Worm (Caenorhabditis elegans) whole organism, early embryonic: ENCODE results near the gene C37H5.14.

ENCODE experiments used
- hnd-1 ChIP-seq: sonication (generic microtip); optimal IDR thresholded peaks from 2 replicates; lab custom pipeline; 2016; ENCODE audit warnings: missing genetic modification characterization, missing compliant biosample characterization
- scrt-1 ChIP-seq: fragments of 200-800 bp; sonication (Bioruptor generic); IDR thresholded peaks from 2 replicates; pipeline ENCODE4 v1.3.6; 2022; ENCODE audit warnings: missing genetic modification characterization, missing compliant biosample characterization

Gene C37H5.14

DNA sequence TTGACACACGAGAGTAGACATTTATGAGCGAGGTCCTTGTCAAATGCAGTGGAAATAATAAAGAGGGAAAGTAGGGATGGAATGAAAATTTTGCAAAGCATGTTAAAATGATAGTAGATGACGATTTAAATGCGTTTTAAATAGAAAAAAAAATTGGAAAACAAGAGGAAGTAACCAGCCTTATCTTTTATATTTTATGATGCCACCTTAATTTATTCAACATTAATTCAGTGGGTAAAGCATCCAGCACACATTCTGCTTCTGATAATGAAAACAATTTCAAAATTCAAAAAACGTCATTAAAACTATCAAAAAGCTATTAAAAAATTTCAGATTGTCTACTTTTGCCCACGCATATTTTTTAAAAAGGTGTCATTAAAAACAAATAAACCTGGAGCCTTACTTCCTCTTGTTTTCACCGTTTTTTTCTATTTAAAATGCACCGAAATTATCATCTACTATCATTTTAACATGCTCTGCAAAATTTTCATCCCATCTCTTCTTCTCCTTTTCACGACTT lies 48.8 kb downstream of the C37H5.14 start, which contains the start of the genes Y60C6A.2 and Y60C6A.3:
TSS of gene Y60C6A.2 (minus strand) at position 101 of the 520 bp plus-strand sequence.
TSS of gene Y60C6A.3 (plus strand) at position 470 of the 520 bp plus-strand sequence.
- no peak for TF ChIP-seq scrt-1 (GFP tag; lab: Robert Waterston, UW)

DNA sequence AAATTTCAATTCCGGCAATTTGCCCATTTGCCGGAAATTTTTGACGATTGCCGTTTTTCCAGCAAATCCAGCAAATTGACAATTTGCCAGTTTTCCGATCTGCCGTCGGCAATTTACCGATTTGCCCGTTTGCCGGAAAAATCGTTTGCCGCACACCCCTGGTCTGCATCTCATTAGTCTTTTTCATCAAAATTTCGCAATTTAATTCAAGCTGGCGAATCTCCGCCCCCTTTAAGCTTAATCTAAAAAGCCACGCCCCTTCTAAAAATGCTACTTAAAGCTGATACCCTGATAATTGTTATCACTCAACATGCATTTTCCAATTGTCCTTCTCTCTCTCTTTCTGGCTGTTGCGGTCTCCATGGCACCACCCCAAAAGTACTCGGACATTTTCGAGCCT lies 50.9 kb downstream of the C37H5.14 start, which contains the start of gene Y60C6A.1:
TSS of gene Y60C6A.1 (plus strand) at position 301 of the 400 bp plus-strand sequence.
- TF ChIP-seq hnd-1 (tag; lab: Kevin White, UChicago), result no peak
